Worm (Caenorhabditis elegans): ENCODE measurements around the gene F16H6.10.

- TF ChIP-seq mep-1 (tag; optimal IDR thresholded peaks at IDR 0.05) = no peak
- TF ChIP-seq ham-2 (GFP tag; optimal IDR thresholded peaks at IDR 0.05) = no peak
- TF ChIP-seq snpc-4 (tag; optimal IDR thresholded peaks at IDR 0.05) = no peak
- TF ChIP-seq nhr-28 (tag; optimal IDR thresholded peaks at IDR 0.05) = no peak
- TF ChIP-seq ces-1 (GFP tag; optimal IDR thresholded peaks at IDR 0.05) = no peak
- TF ChIP-seq ceh-43 (GFP tag; optimal IDR thresholded peaks at IDR 0.05) = no peak
- TF ChIP-seq unc-39 (tag; optimal IDR thresholded peaks at IDR 0.05) = no peak
- TF ChIP-seq ztf-11 (tag; optimal IDR thresholded peaks at IDR 0.05) = no peak
- no peak for TF ChIP-seq pha-4 (tag; optimal IDR thresholded peaks at IDR 0.05)
- TF ChIP-seq nhr-237 (tag; optimal IDR thresholded peaks at IDR 0.05) = no peak
- TF ChIP-seq unc-62 (GFP tag; optimal IDR thresholded peaks at IDR 0.05) = no peak
Measured at ce11 chrV:18188328-18188727, 35.9 kb downstream of the F16H6.10 start, which contains the start of gene clec-245.
